Fruit fly (Drosophila melanogaster) whole organism, embryonic: ENCODE data around the gene CG34117.
A peak's percentile ranks its signal among the peaks of the same experiment; 100 is the strongest.

Experiments
- Bdp1 ChIP-seq: fragments of 200-800 bp; sonication (Bioruptor generic); optimal IDR thresholded peaks from 3 replicates; lab custom pipeline; 2016; ENCODE audit warnings: missing biosample characterization, missing genetic modification characterization
- Blimp-1 ChIP-seq: fragments of 200-800 bp; sonication (Bioruptor generic); optimal IDR thresholded peaks from 3 replicates; lab custom pipeline; 2018; ENCODE audit warnings: missing biosample characterization, missing genetic modification characterization, mild to moderate bottlenecking, moderate library complexity, missing genetic modification reagents
- CG11696 ChIP-seq: fragments of 200-800 bp; sonication (Bioruptor generic); IDR thresholded peaks from 2 replicates; pipeline ENCODE4 v1.3.6; 2022; ENCODE audit warnings: missing biosample characterization, missing genetic modification characterization
- CG11723 ChIP-seq: fragments of 200-800 bp; sonication (Bioruptor generic); optimal IDR thresholded peaks from 2 replicates; lab custom pipeline; 2017; ENCODE audit warnings: missing biosample characterization, mild to moderate bottlenecking, missing genetic modification characterization
- CG12659 ChIP-seq: fragments of 200-800 bp; sonication (Bioruptor generic); optimal IDR thresholded peaks from 3 replicates; lab custom pipeline; 2017; ENCODE audit warnings: mild to moderate bottlenecking, missing biosample characterization, missing genetic modification reagents, missing genetic modification characterization
- CG14014 ChIP-seq: fragments of 200-800 bp; sonication (Bioruptor generic); IDR thresholded peaks from 2 replicates; pipeline ENCODE4 v1.3.6; 2022; ENCODE audit warnings: missing biosample characterization, missing genetic modification characterization
- CG15696 ChIP-seq: fragments of 200-800 bp; sonication (Bioruptor generic); optimal IDR thresholded peaks from 2 replicates; lab custom pipeline; 2019; ENCODE audit warnings: missing biosample characterization, mild to moderate bottlenecking, missing genetic modification characterization, moderate library complexity
- CG18619 ChIP-seq: fragments of 200-800 bp; sonication (Bioruptor generic); optimal IDR thresholded peaks from 3 replicates; lab custom pipeline; 2017; ENCODE audit warnings: missing biosample characterization, mild to moderate bottlenecking, missing genetic modification characterization
- CG2116 ChIP-seq: fragments of 200-800 bp; sonication (Bioruptor generic); optimal IDR thresholded peaks from 3 replicates; lab custom pipeline; 2018; ENCODE audit warnings: missing biosample characterization, mild to moderate bottlenecking, missing genetic modification characterization
- CG2875 ChIP-seq: fragments of 200-800 bp; sonication (Bioruptor generic); optimal IDR thresholded peaks from 2 replicates; lab custom pipeline; 2017; ENCODE audit warnings: missing biosample characterization, mild to moderate bottlenecking, missing genetic modification characterization, missing genetic modification reagents
- CG31365 ChIP-seq: fragments of 200-800 bp; sonication (Bioruptor generic); optimal IDR thresholded peaks from 2 replicates; lab custom pipeline; 2018; ENCODE audit warnings: missing biosample characterization, mild to moderate bottlenecking, missing genetic modification characterization
- CG32532 ChIP-seq: fragments of 200-800 bp; sonication (Bioruptor generic); IDR thresholded peaks from 2 replicates; pipeline ENCODE4 v1.3.6; 2022; ENCODE audit warnings: missing biosample characterization, missing genetic modification characterization
- CG32767 ChIP-seq: fragments of 200-800 bp; sonication (Bioruptor generic); IDR thresholded peaks from 2 replicates; pipeline ENCODE4 v1.3.6; 2022; ENCODE audit warnings: missing biosample characterization, missing genetic modification characterization
- CG3847 ChIP-seq: fragments of 200-800 bp; sonication (Bioruptor generic); IDR thresholded peaks from 2 replicates; pipeline ENCODE4 v1.3.6; 2022; ENCODE audit warnings: missing biosample characterization, missing genetic modification characterization
- CG42726 ChIP-seq: fragments of 200-800 bp; sonication (Bioruptor generic); IDR thresholded peaks from 2 replicates; pipeline ENCODE4 v1.3.6; 2022; ENCODE audit warnings: missing biosample characterization, missing genetic modification characterization; ENCODE audit not compliant: partially characterized antibody
- CG4820 ChIP-seq: fragments of 200-800 bp; sonication (Bioruptor generic); optimal IDR thresholded peaks from 3 replicates; lab custom pipeline; 2016; ENCODE audit warnings: missing biosample characterization, missing genetic modification characterization
- CG6254 ChIP-seq: fragments of 200-800 bp; sonication (Bioruptor generic); optimal IDR thresholded peaks from 3 replicates; lab custom pipeline; 2017; ENCODE audit warnings: mild to moderate bottlenecking, missing biosample characterization, missing genetic modification reagents, missing genetic modification characterization
- CG6765 ChIP-seq: fragments of 200-800 bp; sonication (Bioruptor generic); optimal IDR thresholded peaks from 3 replicates; lab custom pipeline; 2017; ENCODE audit warnings: missing biosample characterization, mild to moderate bottlenecking, missing genetic modification characterization
- CG7786 ChIP-seq: fragments of 200-800 bp; sonication (Bioruptor generic); optimal IDR thresholded peaks from 2 replicates; lab custom pipeline; 2016; ENCODE audit warnings: missing biosample characterization, missing genetic modification characterization
- CoRest ChIP-seq: fragments of 200-800 bp; sonication (Bioruptor generic); optimal IDR thresholded peaks from 3 replicates; lab custom pipeline; 2018; ENCODE audit warnings: missing biosample characterization, mild to moderate bottlenecking, missing genetic modification characterization, moderate library complexity
- Ets97D ChIP-seq: fragments of 200-800 bp; sonication (Bioruptor generic); optimal IDR thresholded peaks from 3 replicates; lab custom pipeline; 2016; ENCODE audit warnings: missing biosample characterization, missing genetic modification characterization
- Fer1 ChIP-seq: fragments of 200-800 bp; sonication (Bioruptor generic); optimal IDR thresholded peaks from 2 replicates; lab custom pipeline; 2017; ENCODE audit warnings: missing biosample characterization, mild to moderate bottlenecking, missing genetic modification characterization
- HHEX ChIP-seq: fragments of 200-800 bp; sonication (Bioruptor generic); optimal IDR thresholded peaks from 3 replicates; lab custom pipeline; 2017; ENCODE audit warnings: missing biosample characterization, mild to moderate bottlenecking, missing genetic modification characterization, missing genetic modification reagents
- Hand ChIP-seq: fragments of 200-800 bp; sonication (Bioruptor generic); optimal IDR thresholded peaks from 2 replicates; lab custom pipeline; 2017; ENCODE audit warnings: mild to moderate bottlenecking, missing biosample characterization, missing genetic modification reagents, missing genetic modification characterization
- Hsf ChIP-seq: fragments of 200-800 bp; sonication (Bioruptor generic); optimal IDR thresholded peaks from 3 replicates; lab custom pipeline; 2016; ENCODE audit warnings: missing biosample characterization, missing genetic modification characterization
- Kr ChIP-seq: fragments of 200-800 bp; sonication (Bioruptor generic); optimal IDR thresholded peaks from 2 replicates; lab custom pipeline; 2017; ENCODE audit warnings: missing biosample characterization, mild to moderate bottlenecking, missing genetic modification characterization
- NK7.1 ChIP-seq: fragments of 200-800 bp; sonication (Bioruptor generic); optimal IDR thresholded peaks from 3 replicates; lab custom pipeline; 2016; ENCODE audit warnings: missing biosample characterization, missing genetic modification characterization
- Spps ChIP-seq: fragments of 200-800 bp; sonication (Bioruptor generic); optimal IDR thresholded peaks from 2 replicates; lab custom pipeline; 2018; ENCODE audit warnings: missing biosample characterization, mild to moderate bottlenecking, missing genetic modification characterization
- Vsx1 ChIP-seq: fragments of 200-800 bp; sonication (Bioruptor generic); optimal IDR thresholded peaks from 2 replicates; lab custom pipeline; 2017; ENCODE audit warnings: missing biosample characterization, mild to moderate bottlenecking, missing genetic modification characterization, missing genetic modification reagents
- bowl ChIP-seq: fragments of 200-800 bp; sonication (Bioruptor generic); IDR thresholded peaks from 2 replicates; pipeline ENCODE4 v1.3.6; 2022; ENCODE audit warnings: missing biosample characterization, missing genetic modification characterization
- cato ChIP-seq: fragments of 200-800 bp; sonication (Bioruptor generic); optimal IDR thresholded peaks from 2 replicates; lab custom pipeline; 2016; ENCODE audit warnings: missing biosample characterization, missing genetic modification characterization, borderline replicate concordance
- crc ChIP-seq: fragments of 200-800 bp; sonication (Bioruptor generic); optimal IDR thresholded peaks from 2 replicates; lab custom pipeline; 2016; ENCODE audit warnings: missing biosample characterization, missing genetic modification characterization
- emc ChIP-seq: fragments of 200-800 bp; sonication (Bioruptor generic); optimal IDR thresholded peaks from 2 replicates; lab custom pipeline; 2016; ENCODE audit warnings: missing biosample characterization, missing genetic modification characterization
- eyg ChIP-seq: fragments of 200-800 bp; sonication (Bioruptor generic); optimal IDR thresholded peaks from 3 replicates; lab custom pipeline; 2016; ENCODE audit warnings: missing biosample characterization, missing genetic modification characterization
- fd96Cb ChIP-seq: fragments of 200-800 bp; sonication (Bioruptor generic); optimal IDR thresholded peaks from 2 replicates; lab custom pipeline; 2018; ENCODE audit warnings: missing biosample characterization, mild to moderate bottlenecking, missing genetic modification characterization, moderate library complexity
- gcm2 ChIP-seq: fragments of 200-800 bp; sonication (Bioruptor generic); optimal IDR thresholded peaks from 2 replicates; lab custom pipeline; 2016; ENCODE audit warnings: missing biosample characterization, missing genetic modification characterization
- grn ChIP-seq: fragments of 200-800 bp; sonication (Bioruptor generic); optimal IDR thresholded peaks from 3 replicates; lab custom pipeline; 2017; ENCODE audit warnings: missing biosample characterization, missing genetic modification characterization
- kay ChIP-seq: fragments of 200-800 bp; sonication (Bioruptor generic); optimal IDR thresholded peaks from 2 replicates; lab custom pipeline; 2016; ENCODE audit warnings: missing biosample characterization, missing genetic modification characterization
- lov ChIP-seq, 2 experiments: fragments of 200-800 bp in 1 of 2; fragments of >200 bp in 1 of 2; sonication (Bioruptor generic) in 1 of 2; IDR thresholded peaks in 1 of 2; optimal IDR thresholded peaks in 1 of 2; 2 replicates in 1 of 2; 3 replicates in 1 of 2; pipeline versions ENCODE4 v1.3.6 to Lab custom; 2017 to 2022; ENCODE audit warnings: missing biosample characterization in 1 of 2, missing genetic modification characterization in 1 of 2
- mld ChIP-seq: fragments of 200-800 bp; sonication (Bioruptor generic); IDR thresholded peaks from 3 replicates; pipeline ENCODE4 v1.3.6; 2022; ENCODE audit warnings: missing biosample characterization, missing genetic modification characterization; ENCODE audit not compliant: partially characterized antibody
- phol ChIP-seq: fragments of 200-800 bp; sonication (Bioruptor generic); optimal IDR thresholded peaks from 3 replicates; lab custom pipeline; 2018; ENCODE audit warnings: missing biosample characterization, mild to moderate bottlenecking, missing genetic modification characterization, moderate library complexity
- pnt ChIP-seq: fragments of 200-800 bp; sonication (Bioruptor generic); optimal IDR thresholded peaks from 3 replicates; lab custom pipeline; 2016; ENCODE audit warnings: missing biosample characterization, missing genetic modification characterization
- pros ChIP-seq: fragments of 200-800 bp; sonication (Bioruptor generic); optimal IDR thresholded peaks from 3 replicates; lab custom pipeline; 2019; ENCODE audit warnings: missing biosample characterization, mild to moderate bottlenecking, missing genetic modification characterization, moderate library complexity
- rib ChIP-seq: fragments of 200-800 bp; sonication (Bioruptor generic); IDR thresholded peaks from 2 replicates; pipeline ENCODE4 v1.3.6; 2022; ENCODE audit warnings: missing biosample characterization, missing genetic modification characterization
- tap ChIP-seq: fragments of 200-800 bp; optimal IDR thresholded peaks from 3 replicates; lab custom pipeline; 2019; ENCODE audit warnings: missing biosample characterization, mild to moderate bottlenecking, missing genetic modification characterization, moderate library complexity
- tll ChIP-seq, 2 experiments: fragments of 200-800 bp in 1 of 2; fragments of >200 bp in 1 of 2; sonication (Bioruptor generic) in 1 of 2; optimal IDR thresholded peaks; 2 replicates each; lab custom pipeline; 2017 to 2019; ENCODE audit warnings: missing biosample characterization in 2 of 2, missing genetic modification characterization in 2 of 2, mild to moderate bottlenecking in 1 of 2, moderate library complexity in 1 of 2
- tx ChIP-seq: fragments of 200-800 bp; sonication (Bioruptor generic); optimal IDR thresholded peaks from 2 replicates; lab custom pipeline; 2016; ENCODE audit warnings: missing biosample characterization, missing genetic modification characterization
- usp ChIP-seq: fragments of >200 bp; optimal IDR thresholded peaks from 2 replicates; lab custom pipeline; 2017; ENCODE audit warnings: missing biosample characterization, missing genetic modification characterization

Gene CG34117

dm6 chr3R:9394385-9395042 lies 5.3 kb downstream of the CG34117 start, which contains the start of gene FER (continued):
- TF ChIP-seq CG11696 (GFP tag; lab: Robert Waterston, UW) (0 out of 2 replicates have a peak, but pooled peaks have one; percentile 34), cato (no peak), lov (optimal IDR thresholded peaks at IDR 0.05; lab: Kevin White, UChicago) (no peak), lov (GFP tag; IDR thresholded peaks at IDR 0.05; lab: Robert Waterston, UW) (0 out of 3 replicates have a peak, but pooled peaks have one; percentile 73), Kr (no peak), CG6765 (peak; percentile 19), CG11723 (GFP tag; lab: Kevin White, UChicago) (peak; percentile 24), Blimp-1 (GFP tag; lab: Kevin White, UChicago) (peak; percentile 3), rib (GFP tag; lab: Robert Waterston, UW) (peak; percentile 81), usp (GFP tag; lab: Kevin White, UChicago) (no peak), CG18619 (GFP tag; lab: Kevin White, UChicago) (no peak), HHEX (GFP tag; lab: Kevin White, UChicago) (peak; percentile 47), CG3847 (no peak), emc (no peak), NK7.1 (GFP tag; lab: Kevin White, UChicago) (peak; percentile 5), tll (GFP tag; optimal IDR thresholded peaks at IDR 0.05; lab: Kevin White, UChicago) (peak in 1 of 2 experiments; percentile 50), gcm2 (GFP tag; lab: Kevin White, UChicago) (no peak), grn (GFP tag; lab: Kevin White, UChicago) (peak; percentile 24), CG2875 (GFP tag; lab: Kevin White, UChicago) (peak; percentile 14), Spps (tag; lab: Kevin White, UChicago) (no peak), CG12659 (GFP tag; lab: Kevin White, UChicago) (no peak), CoRest (tag; lab: Kevin White, UChicago) (no peak), CG15696 (tag; lab: Kevin White, UChicago) (no peak), CG32532 (GFP tag; lab: Robert Waterston, UW) (peak; percentile 69; the same call in 1 of the 2 replicates), kay (no peak), phol (no peak), pnt (GFP tag; lab: Kevin White, UChicago) (no peak), Hand (GFP tag; lab: Kevin White, UChicago) (no peak), Vsx1 (GFP tag; lab: Kevin White, UChicago) (peak; percentile 12), CG31365 (peak; percentile 14), crc (no peak), CG6254 (GFP tag; lab: Kevin White, UChicago) (peak; percentile 52), CG14014 (GFP tag; lab: Robert Waterston, UW) (peak; percentile 36; the same call in 1 of the 2 replicates), bowl (GFP tag; lab: Robert Waterston, UW) (0 out of 2 replicates have a peak, but pooled peaks have one; percentile 22), Fer1 (GFP tag; lab: Kevin White, UChicago) (peak; percentile 69), CG4820 (GFP tag; lab: Kevin White, UChicago) (no peak), Hsf (GFP tag; lab: Kevin White, UChicago) (no peak), Bdp1 (GFP tag; lab: Kevin White, UChicago) (no peak), CG2116 (GFP tag; lab: Kevin White, UChicago) (no peak), pros (GFP tag; lab: Kevin White, UChicago) (no peak), eyg (GFP tag; lab: Kevin White, UChicago) (no peak), tx (GFP tag; lab: Kevin White, UChicago) (no peak), fd96Cb (tag; lab: Kevin White, UChicago) (no peak), Ets97D (no peak), CG7786 (peak; percentile 22), CG42726 (GFP tag; lab: Robert Waterston, UW) (peak; percentile 82; the same call in 1 of the 2 replicates), tap (tag; lab: Kevin White, UChicago) (no peak), mld (0 out of 3 replicates have a peak, but pooled peaks have one; percentile 59), CG32767 (no peak)
